Worm (Caenorhabditis elegans): ENCODE results near the gene C33B4.4.

The C33B4.4 gene

DNA sequence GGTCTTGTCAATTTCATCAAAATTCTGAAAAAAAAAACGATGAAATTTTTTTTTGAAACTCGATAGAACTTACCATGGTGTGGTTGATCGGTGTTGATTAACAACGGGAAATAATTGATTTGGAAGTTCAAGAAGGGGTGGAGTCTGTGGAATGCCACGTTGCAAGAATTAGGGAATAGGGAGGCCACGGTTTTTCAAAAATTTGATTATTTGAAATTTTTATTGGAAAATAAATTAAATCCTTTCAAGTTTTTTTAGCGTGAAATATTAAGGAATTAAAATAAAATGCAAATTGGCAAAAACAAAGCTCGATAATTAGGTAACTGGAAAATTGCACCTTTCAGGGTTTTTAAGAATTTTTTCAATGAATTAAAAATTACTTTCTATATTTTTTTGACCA, 43.7 kb downstream of the C33B4.4 start, which contains the start of gene rmd-3:
Gene rmd-3 (minus strand): TSS at position 101 of the 400 bp plus-strand sequence.
- TF ChIP-seq nhr-41 (GFP tag; IDR thresholded peaks at IDR 0.05) (no peak), ceh-32 (tag; optimal IDR thresholded peaks at IDR 0.05; ENCODE audit: poor library complexity) (no peak), mdt-29 (GFP tag; IDR thresholded peaks at IDR 0.05) (no peak), vab-7 (GFP tag; IDR thresholded peaks at IDR 0.05) (no peak), lsy-2 (tag; optimal IDR thresholded peaks at IDR 0.05) (no peak), ceh-20 (GFP tag; IDR thresholded peaks at IDR 0.05) (no peak)

DNA sequence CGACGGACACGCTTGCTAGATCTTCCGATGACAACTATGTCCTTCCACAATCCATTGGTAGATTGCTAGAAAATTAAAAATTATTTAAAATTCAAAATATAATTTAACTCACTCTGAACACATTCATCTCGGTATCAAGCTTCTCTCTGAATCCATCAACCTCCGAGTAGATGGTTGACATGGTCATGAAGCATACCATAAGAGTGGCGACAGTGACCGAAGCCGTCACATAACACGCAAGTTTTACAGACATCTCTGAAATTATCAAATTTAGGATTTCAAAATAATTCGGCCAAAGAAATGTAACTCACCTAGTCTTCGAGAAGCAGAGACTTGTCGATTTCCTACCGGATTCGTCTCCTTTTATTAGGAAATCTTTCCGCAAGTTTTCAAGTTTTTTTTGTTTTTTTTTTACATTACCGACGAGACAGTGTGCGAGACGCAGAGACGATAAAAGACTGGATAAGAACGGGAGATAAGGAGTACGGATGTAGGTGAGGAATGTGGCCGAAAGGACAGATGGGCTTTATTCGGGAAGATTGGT, 45.7 kb downstream of the C33B4.4 start, which contains the start of gene sqt-1:
Gene sqt-1 (minus strand): TSS at position 341 of the 544 bp plus-strand sequence.
- TF ChIP-seq T26A8.4 (GFP tag; IDR thresholded peaks at IDR 0.05) = peak; percentile 57
- peak; percentile 38 for TF ChIP-seq spr-1 (tag; optimal IDR thresholded peaks at IDR 0.05)
- TF ChIP-seq Y5F2A.4 (GFP tag; optimal IDR thresholded peaks at IDR 0.05) = no peak
- TF ChIP-seq ama-1 (optimal IDR thresholded peaks at IDR 0.05) = peak; percentile 20
- TF ChIP-seq hlh-11 (tag; optimal IDR thresholded peaks at IDR 0.05) = peak; percentile 23

DNA sequence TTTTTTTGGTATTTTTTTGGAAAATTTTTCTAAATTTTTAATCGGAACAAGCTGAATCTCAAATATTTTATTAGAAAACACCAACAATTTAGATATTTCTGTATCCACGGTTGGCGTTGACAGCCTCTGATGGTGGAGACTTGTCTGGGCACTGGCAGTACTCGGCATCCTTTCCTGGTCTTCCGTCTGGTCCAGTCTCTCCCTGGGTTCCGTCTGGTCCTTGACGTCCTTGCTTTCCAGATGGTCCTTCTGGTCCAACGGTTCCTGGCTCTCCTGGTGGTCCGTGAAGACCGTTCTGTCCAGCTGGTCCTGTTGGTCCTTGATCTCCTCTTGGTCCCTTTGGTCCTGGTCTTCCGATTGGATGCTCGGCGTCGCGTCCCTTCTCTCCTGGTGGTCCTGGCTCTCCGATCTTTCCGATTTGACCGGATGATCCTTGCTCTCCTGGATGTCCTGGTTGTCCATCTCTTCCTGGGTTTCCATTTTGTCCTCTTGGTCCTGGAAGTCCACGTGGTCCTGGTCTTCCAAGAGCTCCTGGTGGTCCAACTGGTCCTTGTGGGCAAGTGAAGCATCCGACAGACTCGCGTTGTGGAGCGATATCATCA, 46.5 kb downstream of the C33B4.4 start:
- TF ChIP-seq set-16 (GFP tag; IDR thresholded peaks at IDR 0.05) (peak; percentile 85), aha-1 (tag) (peak; percentile 91), mxl-2 (GFP tag; conservative IDR thresholded peaks at IDR 0.05) (0 out of 2 replicates have a peak, but pooled peaks have one; percentile 5), dmd-8 (GFP tag; IDR thresholded peaks at IDR 0.05) (no peak), spr-3 (GFP tag; optimal IDR thresholded peaks at IDR 0.05) (peak; percentile 3)

DNA sequence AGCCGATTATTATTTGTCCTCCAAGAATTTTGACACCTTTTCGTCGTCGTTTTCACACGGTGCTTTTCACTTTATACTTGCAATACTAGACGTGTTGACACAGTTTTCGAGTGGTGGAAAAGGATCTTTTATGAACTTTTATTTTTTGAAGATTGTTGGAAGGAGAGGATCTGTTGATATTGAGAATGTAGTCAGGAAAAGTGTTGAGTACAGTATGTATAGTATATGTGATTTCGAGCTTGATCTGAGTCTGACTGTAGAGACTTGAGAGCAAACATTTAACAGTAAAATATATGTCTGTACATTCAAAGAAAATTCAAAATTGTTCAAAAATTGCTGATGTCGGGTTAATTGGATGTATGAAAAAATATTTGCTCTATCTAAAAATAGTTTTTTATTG, 47.1 kb downstream of the C33B4.4 start:
- no peak for TF ChIP-seq daf-16 (GFP tag; optimal IDR thresholded peaks at IDR 0.05)
- TF ChIP-seq daf-16 (tag; optimal IDR thresholded peaks at IDR 0.05) = no peak
- peak; percentile 64; the same call in 1 of the 2 replicates for TF ChIP-seq T26A8.4 (GFP tag; IDR thresholded peaks at IDR 0.05)

DNA sequence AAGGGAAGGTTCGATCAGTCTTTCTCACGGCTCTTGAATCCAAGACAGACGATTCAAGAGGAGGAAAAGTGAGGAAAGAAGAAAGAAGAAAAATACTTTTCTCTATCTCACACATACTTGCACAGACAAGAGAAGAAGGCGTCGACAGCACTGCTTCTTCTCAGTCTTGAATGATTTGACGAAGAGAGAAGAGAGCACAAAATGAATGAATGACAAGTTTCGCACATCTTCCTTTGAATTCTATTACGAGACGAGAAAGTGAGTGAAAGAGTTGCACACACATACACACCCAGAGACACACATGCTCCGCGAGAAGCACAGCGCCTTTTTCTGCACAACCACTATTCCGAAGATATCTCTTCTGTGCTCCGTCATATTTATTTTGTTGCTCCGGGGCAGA, 47.6 kb downstream of the C33B4.4 start:
- no peak for TF ChIP-seq dpl-1 (GFP tag; optimal IDR thresholded peaks at IDR 0.05)
- no peak for TF ChIP-seq set-16 (GFP tag; IDR thresholded peaks at IDR 0.05)
- TF ChIP-seq rbr-2 (tag; optimal IDR thresholded peaks at IDR 0.05) = peak; percentile 2
- peak; percentile 80 for TF ChIP-seq aha-1 (tag)
- TF ChIP-seq fkh-10 (GFP tag; optimal IDR thresholded peaks at IDR 0.05) = peak; percentile 90
- TF ChIP-seq hmg-1.1 (GFP tag; IDR thresholded peaks at IDR 0.05) = no peak
- peak in 1 of 2 experiments; percentile 84 for TF ChIP-seq unc-62 (GFP tag; optimal IDR thresholded peaks at IDR 0.05 in 1 of 2)
- no peak for TF ChIP-seq unc-62 (tag; optimal IDR thresholded peaks at IDR 0.05)
- no peak for TF ChIP-seq Y105C5A.15 (GFP tag; IDR thresholded peaks at IDR 0.05)
- TF ChIP-seq lsy-2 (tag; optimal IDR thresholded peaks at IDR 0.05) = peak in 1 of 2 experiments; percentile 8
- TF ChIP-seq hlh-11 (tag; optimal IDR thresholded peaks at IDR 0.05) = no peak
- TF ChIP-seq sdz-12 (GFP tag; optimal IDR thresholded peaks at IDR 0.05) = no peak

DNA sequence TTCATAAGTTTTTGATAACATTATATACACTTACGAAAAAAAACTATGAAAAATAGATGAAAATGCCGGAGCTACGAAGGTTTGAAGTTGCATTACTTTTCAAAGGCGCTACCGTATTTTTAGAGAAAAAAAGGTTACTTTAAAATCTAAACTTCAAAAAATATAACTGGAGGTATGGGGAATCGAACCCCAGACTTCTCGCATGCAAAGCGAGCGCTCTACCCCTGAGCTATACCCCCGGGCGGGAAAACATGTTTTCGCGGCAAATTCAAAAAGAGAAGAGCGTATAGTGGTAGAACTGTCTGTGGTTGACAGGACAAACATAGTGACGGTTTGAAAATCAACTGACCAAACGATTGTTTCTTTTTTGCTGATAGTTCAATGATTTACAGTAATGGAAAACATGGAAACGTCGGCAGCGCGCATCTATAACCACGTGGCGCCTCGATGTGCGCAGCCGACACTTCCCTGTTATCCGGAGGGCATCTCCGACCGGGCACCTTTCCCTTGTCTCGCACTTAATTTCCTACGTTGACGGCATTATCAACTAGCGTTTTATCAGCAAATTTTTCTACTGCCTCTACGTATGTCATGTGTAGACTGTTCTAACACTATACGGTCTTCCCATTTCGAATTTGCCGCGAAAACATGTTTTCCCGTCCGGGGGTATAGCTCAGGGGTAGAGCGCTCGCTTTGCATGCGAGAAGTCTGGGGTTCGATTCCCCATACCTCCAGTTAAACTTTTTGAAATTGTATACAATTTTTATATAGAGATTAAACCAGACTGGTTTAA, 49.2 kb downstream of the C33B4.4 start:
- TF ChIP-seq daf-19 (GFP tag; conservative IDR thresholded peaks at IDR 0.05) (peak; percentile 35; the same call in 1 of the 2 replicates), nhr-42 (GFP tag; IDR thresholded peaks at IDR 0.05) (0 out of 2 replicates have a peak, but pooled peaks have one; percentile 34), vab-7 (GFP tag; IDR thresholded peaks at IDR 0.05) (peak; percentile 64), unc-62 (GFP tag; optimal IDR thresholded peaks at IDR 0.05 in 1 of 2) (peak in 1 of 2 experiments; percentile 90), unc-62 (tag; optimal IDR thresholded peaks at IDR 0.05) (no peak), lin-38 (GFP tag; IDR thresholded peaks at IDR 0.05) (peak; percentile 64), dmd-8 (GFP tag; IDR thresholded peaks at IDR 0.05) (0 out of 2 replicates have a peak, but pooled peaks have one; percentile 63), egl-43 (GFP tag; IDR thresholded peaks at IDR 0.05) (peak; percentile 75), daf-16 (GFP tag; optimal IDR thresholded peaks at IDR 0.05) (no peak), daf-16 (tag; optimal IDR thresholded peaks at IDR 0.05) (peak; percentile 41), madf-9 (GFP tag; conservative IDR thresholded peaks at IDR 0.05) (peak; percentile 62; the same call in 1 of the 2 replicates), aly-2 (tag; optimal IDR thresholded peaks at IDR 0.05) (no peak), rbr-2 (tag; optimal IDR thresholded peaks at IDR 0.05) (peak; percentile 7), Y48G9A.11 (GFP tag; IDR thresholded peaks at IDR 0.05) (peak; percentile 45; the same call in 1 of the 2 replicates), set-16 (GFP tag; IDR thresholded peaks at IDR 0.05) (0 out of 2 replicates have a peak, but pooled peaks have one; percentile 15), mdt-29 (GFP tag; IDR thresholded peaks at IDR 0.05) (peak; percentile 8; the same call in 1 of the 2 replicates), hlh-11 (tag; optimal IDR thresholded peaks at IDR 0.05) (peak; percentile 67), D1046.2 (GFP tag; IDR thresholded peaks at IDR 0.05) (0 out of 2 replicates have a peak, but pooled peaks have one; percentile 17), madf-5 (GFP tag; IDR thresholded peaks at IDR 0.05) (no peak), ama-1 (optimal IDR thresholded peaks at IDR 0.05) (no peak), mdl-1 (tag; optimal IDR thresholded peaks at IDR 0.05) (peak in 1 of 2 experiments; percentile 25)

Measured in whole organism, L4 larva.